Worm (Caenorhabditis elegans): ENCODE measurements around the gene F25E2.3.

Gene F25E2.3

DNA sequence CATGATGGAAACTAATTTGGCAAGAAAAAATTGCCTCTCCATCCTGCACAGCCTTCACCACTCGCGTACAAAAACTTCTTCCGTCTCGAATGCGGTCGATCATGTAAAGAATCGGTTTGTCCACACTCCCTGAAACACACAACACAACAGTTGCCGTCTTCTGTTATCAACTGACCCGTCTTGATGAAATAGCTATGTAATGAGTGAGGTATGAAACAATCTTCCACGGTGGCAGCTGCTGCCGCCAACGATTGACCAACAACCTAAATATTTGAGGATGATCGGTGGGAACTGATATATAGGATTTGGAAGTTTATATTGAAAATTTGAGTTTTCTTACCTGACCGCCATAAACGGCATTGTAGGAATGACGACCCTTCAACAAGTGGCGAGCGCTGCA is 699 bp downstream of the F25E2.3 start:
- no peak for TF ChIP-seq F33H1.4 (GFP tag; IDR thresholded peaks at IDR 0.05)
- peak; percentile 36 for TF ChIP-seq nhr-80 (tag; optimal IDR thresholded peaks at IDR 0.05)
- TF ChIP-seq let-607 (tag; optimal IDR thresholded peaks at IDR 0.05): peak in 1 of 2 experiments; percentile 17

DNA sequence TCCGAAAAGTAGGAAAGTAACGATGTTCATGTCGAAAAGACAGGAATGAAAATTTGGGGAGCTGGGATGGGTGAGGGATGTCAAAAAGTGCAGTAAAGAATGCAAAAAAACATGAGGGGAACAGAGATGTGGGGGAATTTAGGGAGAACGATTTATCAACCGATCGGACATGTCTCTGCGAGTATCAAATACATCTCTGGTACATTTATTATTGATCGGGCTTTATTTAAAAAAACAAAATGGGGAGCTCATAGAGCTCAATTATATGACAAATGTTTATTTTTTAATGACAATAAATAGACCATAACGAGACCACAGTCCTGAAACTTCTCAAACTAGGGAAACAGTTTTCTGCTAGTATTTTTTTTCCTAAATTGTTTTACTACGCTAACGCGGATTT is 2.3 kb downstream of the F25E2.3 start, which contains the start of gene F25E2.2:
Gene F25E2.2 (minus strand): TSS at position 101 of the 400 bp plus-strand sequence.
- TF ChIP-seq Y53F4B.3 (GFP tag; IDR thresholded peaks at IDR 0.05) (no peak), lin-35 (GFP tag; optimal IDR thresholded peaks at IDR 0.05) (no peak), T07F8.4 (tag; optimal IDR thresholded peaks at IDR 0.05) (no peak), ceh-58 (GFP tag; IDR thresholded peaks at IDR 0.05) (no peak), ets-4 (GFP tag; optimal IDR thresholded peaks at IDR 0.05) (no peak), hmg-1.2 (GFP tag; IDR thresholded peaks at IDR 0.05) (no peak), lin-26 (GFP tag; IDR thresholded peaks at IDR 0.05) (no peak), atf-7 (tag; optimal IDR thresholded peaks at IDR 0.05) (no peak), dpl-1 (GFP tag; optimal IDR thresholded peaks at IDR 0.05) (no peak), K12H6.12 (tag; optimal IDR thresholded peaks at IDR 0.05) (no peak), ekl-4 (GFP tag; IDR thresholded peaks at IDR 0.05) (no peak)

DNA sequence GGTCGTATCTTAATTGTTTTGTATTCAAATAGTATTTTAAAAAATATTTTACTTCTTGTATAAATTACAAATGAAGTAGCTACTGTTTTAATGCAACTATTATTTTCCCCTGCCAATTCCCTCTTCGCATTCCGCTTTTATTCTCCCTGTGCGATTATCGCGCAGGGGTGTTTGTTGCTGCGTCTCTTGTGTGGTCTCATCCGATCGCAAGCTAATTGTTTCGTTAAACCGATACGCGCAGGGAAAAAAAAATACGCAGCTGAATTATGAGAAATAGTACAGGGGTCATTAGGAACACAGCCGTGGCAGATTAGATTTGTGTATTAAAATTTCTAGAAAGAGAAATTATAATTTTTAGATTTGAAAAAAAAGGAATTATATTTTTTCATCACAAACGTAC is 6.4 kb downstream of the F25E2.3 start:
- TF ChIP-seq fkh-3 (tag; optimal IDR thresholded peaks at IDR 0.05): no peak
- peak; percentile 94 for TF ChIP-seq ztf-6 (GFP tag; IDR thresholded peaks at IDR 0.05)
- TF ChIP-seq mcd-1 (GFP tag; IDR thresholded peaks at IDR 0.05): peak; percentile 92
- peak; percentile 71 for TF ChIP-seq ztf-18 (tag; optimal IDR thresholded peaks at IDR 0.05)
- TF ChIP-seq atf-7 (tag; optimal IDR thresholded peaks at IDR 0.05): peak; percentile 98
- TF ChIP-seq F57C9.4 (tag; optimal IDR thresholded peaks at IDR 0.05): peak; percentile 88
- peak; percentile 99 for TF ChIP-seq dox-1 (GFP tag; IDR thresholded peaks at IDR 0.05)
- no peak; the same call in 1 of the 2 replicates for TF ChIP-seq D2030.7 (GFP tag; IDR thresholded peaks at IDR 0.05)
- TF ChIP-seq F22D6.2 (tag; optimal IDR thresholded peaks at IDR 0.05): peak; percentile 93
- peak; percentile 97 for TF ChIP-seq pbrm-1 (GFP tag; IDR thresholded peaks at IDR 0.05)
- peak; percentile 35 for TF ChIP-seq dpl-1 (GFP tag; optimal IDR thresholded peaks at IDR 0.05)
- TF ChIP-seq rcor-1 (GFP tag; IDR thresholded peaks at IDR 0.05): peak; percentile 96
- no peak for TF ChIP-seq madf-3 (GFP tag; IDR thresholded peaks at IDR 0.05)
- no peak for TF ChIP-seq hlh-12 (tag; optimal IDR thresholded peaks at IDR 0.05)
- TF ChIP-seq F37B4.10 (GFP tag; IDR thresholded peaks at IDR 0.05): 0 out of 2 replicates have a peak, but pooled peaks have one; percentile 83
- peak; percentile 60 for TF ChIP-seq snpc-4 (GFP tag; optimal IDR thresholded peaks at IDR 0.05)
- peak; percentile 78 to 90 (median 84) for TF ChIP-seq snpc-4 (tag; optimal IDR thresholded peaks at IDR 0.05)
- peak; percentile 59 for TF ChIP-seq die-1 (tag; optimal IDR thresholded peaks at IDR 0.05)
- no peak for TF ChIP-seq sea-2 (GFP tag; IDR thresholded peaks at IDR 0.05)
- TF ChIP-seq attf-5 (GFP tag; optimal IDR thresholded peaks at IDR 0.05): peak; percentile 93
- peak; percentile 99 for TF ChIP-seq cebp-2 (GFP tag; IDR thresholded peaks at IDR 0.05)
- TF ChIP-seq F39B2.1 (GFP tag; IDR thresholded peaks at IDR 0.05): no peak
- peak; percentile 90 for TF ChIP-seq T07F8.4 (tag; optimal IDR thresholded peaks at IDR 0.05)
- TF ChIP-seq nhr-27 (tag; optimal IDR thresholded peaks at IDR 0.05): peak; percentile 88
- TF ChIP-seq hmg-20 (GFP tag; IDR thresholded peaks at IDR 0.05): peak; percentile 96
- peak; percentile 96 for TF ChIP-seq Y56A3A.18 (GFP tag; IDR thresholded peaks at IDR 0.05)
- TF ChIP-seq nfyb-1 (GFP tag; IDR thresholded peaks at IDR 0.05): peak; percentile 97
- TF ChIP-seq ceh-58 (GFP tag; IDR thresholded peaks at IDR 0.05): 0 out of 2 replicates have a peak, but pooled peaks have one; percentile 72
- TF ChIP-seq tbp1 (GFP tag; optimal IDR thresholded peaks at IDR 0.05): peak; percentile 79
- TF ChIP-seq Y95B8A.8 (GFP tag; IDR thresholded peaks at IDR 0.05): peak; percentile 74; the same call in 1 of the 2 replicates
- no peak for TF ChIP-seq ztf-25 (GFP tag; IDR thresholded peaks at IDR 0.05)
- TF ChIP-seq nhr-120 (GFP tag; IDR thresholded peaks at IDR 0.05): 0 out of 2 replicates have a peak, but pooled peaks have one; percentile 36
- TF ChIP-seq nhr-90 (tag; optimal IDR thresholded peaks at IDR 0.05): peak; percentile 95
- peak; percentile 98 for TF ChIP-seq F23B12.7 (tag; optimal IDR thresholded peaks at IDR 0.05; ENCODE audit: insufficient read depth)
- TF ChIP-seq rpc-1 (optimal IDR thresholded peaks at IDR 0.05): peak; percentile 4
- no peak for TF ChIP-seq rpc-1 (tag; optimal IDR thresholded peaks at IDR 0.05)
- TF ChIP-seq zim-3 (tag; optimal IDR thresholded peaks at IDR 0.05): no peak

All from whole organism, young adult.